Worm (Caenorhabditis elegans) whole organism, L4 larva: ENCODE data around the gene R05G6.5.

Source experiments
- D1046.2 ChIP-seq: fragments of 200-800 bp; sonication (Bioruptor generic); IDR thresholded peaks from 2 replicates; pipeline ENCODE4 v1.3.6; 2022; ENCODE audit warnings: missing genetic modification characterization, missing compliant biosample characterization
- F26F4.8 ChIP-seq: fragments of 200-800 bp; sonication (Bioruptor generic); conservative IDR thresholded peaks from 2 replicates; pipeline ENCODE4 v1.3.6; 2022; ENCODE audit warnings: missing genetic modification characterization, missing compliant biosample characterization
- F49E8.2 ChIP-seq: sonication (generic microtip); optimal IDR thresholded peaks from 2 replicates; lab custom pipeline; 2016; ENCODE audit warnings: missing compliant biosample characterization, mild to moderate bottlenecking, missing genetic modification characterization, borderline replicate concordance
- R02D3.7 ChIP-seq: fragments of 150-350 bp; sonication (generic microtip); optimal IDR thresholded peaks from 3 replicates; lab custom pipeline; 2014; ENCODE audit warnings: missing biosample characterization, missing genetic modification characterization
- T20F7.1 ChIP-seq: fragments of 200-800 bp; sonication (Bioruptor generic); optimal IDR thresholded peaks from 2 replicates; lab custom pipeline; 2018; ENCODE audit warnings: mild to moderate bottlenecking, missing genetic modification characterization, missing compliant biosample characterization
- Y105C5A.15 ChIP-seq: fragments of 200-800 bp; sonication (Bioruptor generic); IDR thresholded peaks from 2 replicates; pipeline ENCODE4 v1.3.6; 2022; ENCODE audit warnings: missing genetic modification characterization, missing compliant biosample characterization
- Y48G9A.11 ChIP-seq: fragments of 200-800 bp; sonication (Bioruptor generic); IDR thresholded peaks from 2 replicates; pipeline ENCODE4 v1.3.6; 2022; ENCODE audit warnings: missing genetic modification reagents, missing genetic modification characterization, missing compliant biosample characterization
- Y5F2A.4 ChIP-seq: fragments of 200-800 bp; sonication (Bioruptor generic); optimal IDR thresholded peaks from 2 replicates; lab custom pipeline; 2018; ENCODE audit warnings: mild to moderate bottlenecking, missing genetic modification characterization, missing compliant biosample characterization
- ZK546.5 ChIP-seq, 2 experiments: sonication (generic microtip); optimal IDR thresholded peaks; 2 replicates each; lab custom pipeline; 2017; ENCODE audit warnings: missing biosample characterization in 2 of 2, missing genetic modification characterization in 2 of 2
- aha-1 ChIP-seq: fragments of 150-350 bp; peaks from one replicate; lab custom pipeline; 2014; ENCODE audit warnings: missing biosample characterization, missing genetic modification characterization
- ama-1 ChIP-seq: fragments of 150-350 bp; optimal IDR thresholded peaks from 2 replicates; lab custom pipeline; 2014; ENCODE audit warnings: inconsistent platforms, mixed read lengths
- ceh-20 ChIP-seq: fragments of 200-800 bp; sonication (Bioruptor generic); IDR thresholded peaks from 2 replicates; pipeline ENCODE4 v1.3.6; 2022; ENCODE audit warnings: missing genetic modification reagents, missing genetic modification characterization, missing compliant biosample characterization
- ceh-44 ChIP-seq: fragments of 200-800 bp; sonication (Bioruptor generic); IDR thresholded peaks from 2 replicates; pipeline ENCODE4 v1.3.6; 2022; ENCODE audit warnings: missing genetic modification reagents, missing genetic modification characterization, missing compliant biosample characterization
- ceh-82 ChIP-seq: sonication (generic microtip); optimal IDR thresholded peaks from 2 replicates; lab custom pipeline; 2017; ENCODE audit warnings: missing biosample characterization, missing genetic modification characterization
- cey-2 ChIP-seq: sonication (generic microtip); optimal IDR thresholded peaks from 3 replicates; lab custom pipeline; 2017; ENCODE audit warnings: missing genetic modification characterization, mild to moderate bottlenecking, missing compliant biosample characterization, antibody characterized with exemption, borderline replicate concordance; ENCODE audit not compliant: insufficient read depth
- daf-19 ChIP-seq: fragments of 200-800 bp; sonication (Bioruptor generic); conservative IDR thresholded peaks from 2 replicates; pipeline ENCODE4 v1.3.6; 2022; ENCODE audit warnings: missing genetic modification characterization, missing compliant biosample characterization
- dmd-9 ChIP-seq: fragments of 200-800 bp; sonication (Bioruptor generic); IDR thresholded peaks from 2 replicates; pipeline ENCODE4 v1.3.6; 2022; ENCODE audit warnings: missing genetic modification reagents, missing genetic modification characterization, missing compliant biosample characterization
- dpl-1 ChIP-seq: fragments of 150-350 bp; optimal IDR thresholded peaks from 2 replicates; lab custom pipeline; 2014; ENCODE audit warnings: missing biosample characterization, missing genetic modification reagents, missing genetic modification characterization
- duxl-1 ChIP-seq: sonication (generic microtip); optimal IDR thresholded peaks from 2 replicates; lab custom pipeline; 2016; ENCODE audit warnings: mild to moderate bottlenecking, missing genetic modification characterization, moderate library complexity, missing compliant biosample characterization; ENCODE audit not compliant: poor library complexity
- egl-27 ChIP-seq: sonication (generic microtip); optimal IDR thresholded peaks from 3 replicates; lab custom pipeline; 2017; ENCODE audit warnings: missing biosample characterization, missing genetic modification reagents, missing genetic modification characterization
- egl-43 ChIP-seq: fragments of 200-800 bp; sonication (Bioruptor generic); IDR thresholded peaks from 2 replicates; pipeline ENCODE4 v1.3.6; 2022; ENCODE audit warnings: missing genetic modification reagents, missing genetic modification characterization, missing compliant biosample characterization
- fkh-10 ChIP-seq: fragments of 150-350 bp; optimal IDR thresholded peaks from 2 replicates; lab custom pipeline; 2014; ENCODE audit warnings: missing biosample characterization, missing genetic modification reagents, missing genetic modification characterization
- fos-1 ChIP-seq: fragments of 150-350 bp; optimal IDR thresholded peaks from 2 replicates; lab custom pipeline; 2014; ENCODE audit warnings: missing biosample characterization, missing genetic modification characterization
- hlh-11 ChIP-seq: fragments of 200-800 bp; sonication (Bioruptor generic); optimal IDR thresholded peaks from 2 replicates; lab custom pipeline; 2018; ENCODE audit warnings: mild to moderate bottlenecking, missing genetic modification characterization, missing compliant biosample characterization
- lim-7 ChIP-seq: fragments of 200-800 bp; sonication (Bioruptor generic); IDR thresholded peaks from 2 replicates; pipeline ENCODE4 v1.3.6; 2022; ENCODE audit warnings: missing genetic modification characterization, missing compliant biosample characterization
- lin-13 ChIP-seq: fragments of 150-350 bp; optimal IDR thresholded peaks from 2 replicates; lab custom pipeline; 2014; ENCODE audit warnings: missing biosample characterization, missing genetic modification reagents, missing genetic modification characterization
- lin-29 ChIP-seq: fragments of 200-800 bp; sonication (Bioruptor generic); IDR thresholded peaks from 2 replicates; pipeline ENCODE4 v1.3.6; 2022; ENCODE audit warnings: missing genetic modification reagents, missing genetic modification characterization, missing compliant biosample characterization
- lin-38 ChIP-seq: fragments of 200-800 bp; sonication (Bioruptor generic); IDR thresholded peaks from 2 replicates; pipeline ENCODE4 v1.3.6; 2022; ENCODE audit warnings: missing genetic modification reagents, missing genetic modification characterization, missing compliant biosample characterization
- lin-39 ChIP-seq: fragments of 150-350 bp; optimal IDR thresholded peaks from 2 replicates; lab custom pipeline; 2014; ENCODE audit warnings: missing biosample characterization, missing genetic modification reagents, missing genetic modification characterization
- madf-5 ChIP-seq, 2 experiments: fragments of 200-800 bp; sonication (Bioruptor generic); IDR thresholded peaks; 2 replicates each; pipeline ENCODE4 v1.3.6; 2022; ENCODE audit warnings: missing compliant biosample characterization in 2 of 2, missing genetic modification characterization in 2 of 2
- mep-1 ChIP-seq: fragments of 150-350 bp; sonication (generic microtip); optimal IDR thresholded peaks from 3 replicates; lab custom pipeline; 2014; ENCODE audit warnings: missing biosample characterization, missing genetic modification characterization
- mes-2 ChIP-seq: sonication (generic microtip); optimal IDR thresholded peaks from 2 replicates; lab custom pipeline; 2016; ENCODE audit warnings: missing genotype, mild to moderate bottlenecking, missing genetic modification characterization, missing compliant biosample characterization; ENCODE audit not compliant: poor library complexity, severe bottlenecking
- nhr-76 ChIP-seq: fragments of 150-350 bp; optimal IDR thresholded peaks from 2 replicates; lab custom pipeline; 2014; ENCODE audit warnings: missing biosample characterization, missing genetic modification characterization
- php-3 ChIP-seq: fragments of 200-800 bp; sonication (Bioruptor generic); IDR thresholded peaks from 2 replicates; pipeline ENCODE4 v1.3.6; 2022; ENCODE audit warnings: missing genetic modification reagents, missing genetic modification characterization, missing compliant biosample characterization
- set-16 ChIP-seq: fragments of 200-800 bp; sonication (Bioruptor generic); IDR thresholded peaks from 2 replicates; pipeline ENCODE4 v1.3.6; 2022; ENCODE audit warnings: missing genetic modification reagents, missing genetic modification characterization, missing compliant biosample characterization
- snpc-1.2 ChIP-seq: fragments of 200-800 bp; sonication (Bioruptor generic); IDR thresholded peaks from 2 replicates; pipeline ENCODE4 v1.3.6; 2022; ENCODE audit warnings: missing genetic modification reagents, missing genetic modification characterization, missing compliant biosample characterization
- unc-130 ChIP-seq: sonication (generic microtip); optimal IDR thresholded peaks from 2 replicates; lab custom pipeline; 2016; ENCODE audit warnings: missing genetic modification reagents, missing genetic modification characterization, missing compliant biosample characterization
- vab-7 ChIP-seq: fragments of 200-800 bp; sonication (Bioruptor generic); IDR thresholded peaks from 2 replicates; pipeline ENCODE4 v1.3.6; 2022; ENCODE audit warnings: missing genetic modification reagents, missing genetic modification characterization, missing compliant biosample characterization
- zfp-2 ChIP-seq: sonication (generic microtip); optimal IDR thresholded peaks from 2 replicates; lab custom pipeline; 2016; ENCODE audit warnings: mild to moderate bottlenecking, missing genetic modification characterization, missing compliant biosample characterization
- zip-11 ChIP-seq: fragments of 200-800 bp; sonication (Bioruptor generic); IDR thresholded peaks from 2 replicates; pipeline ENCODE4 v1.3.6; 2022; ENCODE audit warnings: missing genetic modification characterization, missing compliant biosample characterization

Gene R05G6.5

DNA sequence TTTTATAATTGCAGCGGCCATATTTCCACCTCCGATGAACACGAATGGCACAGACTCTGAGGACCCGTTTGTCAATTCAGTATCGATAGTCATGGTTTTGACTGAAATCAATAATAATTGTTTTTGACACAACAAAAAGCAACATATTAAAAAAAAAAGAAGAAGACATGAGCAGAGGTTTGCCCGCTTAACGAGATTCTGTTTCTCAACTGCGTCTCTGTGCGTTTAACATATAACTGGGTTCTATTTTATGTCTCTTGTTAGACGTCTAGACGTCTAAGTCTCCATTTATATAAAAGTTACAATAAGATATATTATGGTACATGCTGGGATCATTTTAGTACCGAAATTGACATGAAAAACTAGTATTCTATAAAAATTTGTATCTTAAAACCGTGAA lies 31.0 kb upstream of the R05G6.5 start, which contains the start of gene pycr-4:
Gene pycr-4 (minus strand): TSS at position 101 of the 400 bp plus-strand sequence.
- TF ChIP-seq aha-1 (tag; lab: Kevin White, UChicago) (no peak), php-3 (no peak), dmd-9 (no peak), dpl-1 (no peak), cey-2 (no peak), hlh-11 (tag; lab: Kevin White, UChicago) (no peak), zfp-2 (no peak), egl-27 (tag; lab: Kevin White, UChicago) (no peak)
- TF ChIP-seq, all 104 proteins: peak for 0

DNA sequence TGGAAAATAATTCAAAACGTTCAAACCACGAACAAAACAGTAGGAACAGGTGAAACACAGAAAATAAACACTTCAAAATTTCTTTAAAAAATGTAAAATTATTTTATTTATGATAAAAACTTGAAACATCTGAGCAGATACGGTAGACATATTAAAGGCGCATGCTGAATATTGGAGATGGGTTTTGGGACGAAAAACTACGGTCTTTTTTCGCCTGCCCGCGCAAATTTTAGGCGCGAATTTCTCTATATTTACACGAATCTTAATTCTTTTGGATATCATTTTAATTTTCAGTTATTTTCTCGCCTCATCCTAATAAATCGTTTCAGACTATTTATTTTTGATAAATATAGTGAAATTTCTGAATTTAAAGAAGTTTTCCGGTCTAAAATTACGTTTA lies 30.5 kb upstream of the R05G6.5 start:
- peak; percentile 62 for TF ChIP-seq Y48G9A.11 (GFP tag; lab: Robert Waterston, UW)
- TF ChIP-seq mes-2 (tag; lab: Kevin White, UChicago) = no peak
- peak; percentile 76 for TF ChIP-seq snpc-1.2 (GFP tag; lab: Robert Waterston, UW)
- TF ChIP-seq unc-130 (GFP tag; lab: Kevin White, UChicago) = peak; percentile 85
- no peak for TF ChIP-seq lin-13
- TF ChIP-seq F49E8.2 (tag; lab: Kevin White, UChicago) = peak; percentile 74
- no peak for TF ChIP-seq vab-7 (GFP tag; lab: Robert Waterston, UW)
- 0 out of 2 replicates have a peak, but pooled peaks have one; percentile 12 for TF ChIP-seq ceh-44 (GFP tag; lab: Robert Waterston, UW)
- peak; percentile 66 for TF ChIP-seq lin-38 (GFP tag; lab: Robert Waterston, UW)
- no peak for TF ChIP-seq Y5F2A.4 (GFP tag; lab: Kevin White, UChicago)
- TF ChIP-seq nhr-76 = no peak

DNA sequence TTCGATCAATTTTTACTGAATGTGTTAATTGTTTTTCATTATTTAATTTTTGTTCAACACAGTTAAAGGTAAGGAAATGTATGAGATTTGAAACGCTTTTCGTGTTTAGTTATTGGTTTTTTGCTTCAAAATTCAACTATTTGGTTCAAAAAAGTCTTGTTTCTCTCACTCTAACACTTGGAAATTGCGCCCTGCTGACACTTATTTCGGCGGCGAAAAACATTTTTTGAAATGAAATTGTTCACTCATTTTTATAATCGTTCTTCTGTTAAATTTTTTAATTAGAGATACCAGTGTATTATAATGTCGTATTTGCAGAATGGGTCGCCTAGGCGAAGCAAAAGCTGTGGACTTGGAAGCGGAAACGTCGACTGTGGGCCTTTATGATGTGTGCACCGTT lies 30.0 kb upstream of the R05G6.5 start, which contains the start of gene rod-1:
Gene rod-1 (plus strand): TSS at position 319 of the 400 bp plus-strand sequence.
- TF ChIP-seq duxl-1 (tag; lab: Kevin White, UChicago) (no peak), fkh-10 (GFP tag; lab: Kevin White, UChicago) (peak; percentile 12), ZK546.5 (tag; optimal IDR thresholded peaks at IDR 0.05; lab: Kevin White, UChicago) (no peak), dpl-1 (peak; percentile 69), aha-1 (tag; lab: Kevin White, UChicago) (peak; percentile 57)

DNA sequence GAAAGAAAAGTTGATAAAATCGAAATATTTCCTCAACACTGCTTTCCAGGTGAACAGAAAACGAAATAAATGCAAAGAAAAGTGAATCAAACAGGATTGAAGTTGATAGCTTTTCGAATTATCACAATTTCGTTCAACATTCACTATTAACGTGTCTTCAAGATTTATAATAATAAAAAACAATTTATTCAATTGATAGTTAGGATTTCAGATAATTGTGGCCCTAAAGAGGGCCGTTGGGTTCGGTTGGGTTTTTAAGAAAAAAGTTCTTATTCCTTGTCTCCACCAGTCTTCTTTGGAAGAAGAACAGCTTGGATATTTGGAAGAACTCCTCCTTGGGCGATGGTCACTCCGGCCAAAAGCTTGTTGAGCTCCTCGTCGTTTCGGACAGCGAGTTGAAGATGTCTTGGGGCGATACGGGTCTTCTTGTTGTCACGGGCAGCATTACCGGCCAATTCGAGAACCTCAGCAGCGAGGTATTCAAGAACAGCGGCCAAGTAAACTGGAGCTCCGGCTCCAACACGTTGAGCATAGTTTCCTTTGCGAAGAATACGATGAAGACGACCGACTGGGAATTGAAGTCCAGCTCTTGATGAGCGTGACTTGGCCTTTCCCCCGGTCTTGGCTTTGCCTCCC lies 22.5 kb upstream of the R05G6.5 start:
- peak; percentile 32; the same call in 1 of the 2 replicates for TF ChIP-seq Y105C5A.15 (GFP tag; lab: Robert Waterston, UW)
- peak; percentile 23; the same call in 1 of the 2 replicates for TF ChIP-seq lim-7 (GFP tag; lab: Robert Waterston, UW)
- 0 out of 2 replicates have a peak, but pooled peaks have one; percentile 8 for TF ChIP-seq D1046.2 (GFP tag; lab: Robert Waterston, UW)
- peak; percentile 64; the same call in 1 of the 2 replicates for TF ChIP-seq F26F4.8 (GFP tag; lab: Robert Waterston, UW)
- peak; percentile 14 for TF ChIP-seq F49E8.2 (tag; lab: Kevin White, UChicago)
- TF ChIP-seq egl-43 (GFP tag; lab: Robert Waterston, UW) = peak; percentile 60; the same call in 1 of the 2 replicates
- TF ChIP-seq, all 104 proteins: peak for 6; not testable (repeated sequence) for 98

DNA sequence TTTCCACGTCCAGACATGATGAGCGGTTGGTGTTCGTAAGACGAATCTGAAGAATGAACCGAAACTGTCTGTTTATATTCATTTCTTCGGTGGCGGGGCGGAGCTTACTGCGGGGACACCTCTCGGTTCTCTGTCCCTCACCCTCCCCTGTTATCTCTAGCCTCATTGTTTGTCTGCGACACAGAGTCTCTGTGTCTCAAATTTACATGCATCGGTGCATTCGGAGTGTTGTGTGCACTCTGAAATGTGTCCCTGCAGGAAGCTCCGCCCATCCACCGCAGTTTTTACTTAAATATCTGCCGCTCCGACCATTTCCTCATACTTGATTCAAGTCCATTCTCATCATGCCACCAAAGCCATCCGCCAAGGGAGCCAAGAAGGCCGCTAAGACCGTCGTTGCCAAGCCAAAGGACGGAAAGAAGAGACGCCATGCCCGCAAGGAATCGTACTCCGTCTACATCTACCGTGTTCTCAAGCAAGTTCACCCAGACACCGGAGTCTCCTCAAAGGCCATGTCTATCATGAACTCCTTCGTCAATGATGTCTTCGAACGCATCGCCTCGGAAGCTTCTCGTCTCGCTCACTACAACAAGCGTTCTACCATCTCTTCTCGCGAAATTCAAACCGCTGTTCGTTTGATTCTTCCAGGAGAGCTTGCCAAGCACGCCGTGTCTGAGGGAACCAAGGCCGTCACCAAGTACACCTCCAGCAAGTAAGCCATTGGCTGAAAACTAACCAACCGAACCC lies 21.8 kb upstream of the R05G6.5 start, which contains the start of the genes his-61 and his-62:
Gene his-61 (minus strand): TSS at position 17 of the 747 bp plus-strand sequence.
Gene his-62 (plus strand): TSS at position 345 of the 747 bp plus-strand sequence.
- TF ChIP-seq Y5F2A.4 (GFP tag; lab: Kevin White, UChicago) = no peak
- TF ChIP-seq ceh-82 = no peak
- peak; percentile 10 for TF ChIP-seq F49E8.2 (tag; lab: Kevin White, UChicago)
- TF ChIP-seq ama-1 (lab: Kevin White, UChicago) = no peak
- no peak for TF ChIP-seq fos-1 (tag; lab: Kevin White, UChicago)
- no peak for TF ChIP-seq nhr-76
- no peak for TF ChIP-seq lin-29 (GFP tag; lab: Robert Waterston, UW)
- no peak for TF ChIP-seq R02D3.7
- TF ChIP-seq T20F7.1 = peak; percentile 67
- TF ChIP-seq madf-5 (GFP tag; IDR thresholded peaks at IDR 0.05; lab: Robert Waterston, UW) = no peak
- no peak for TF ChIP-seq zip-11 (GFP tag; lab: Robert Waterston, UW)
- TF ChIP-seq zfp-2 = no peak
- no peak for TF ChIP-seq ceh-20
- TF ChIP-seq daf-19 (GFP tag; lab: Robert Waterston, UW) = no peak
- 0 out of 2 replicates have a peak, but pooled peaks have one; percentile 40 for TF ChIP-seq D1046.2 (GFP tag; lab: Robert Waterston, UW)
- peak; percentile 90 for TF ChIP-seq mep-1 (tag; lab: Kevin White, UChicago)
- TF ChIP-seq lin-39 (tag; lab: Kevin White, UChicago) = no peak
- peak; percentile 27; the same call in 1 of the 2 replicates for TF ChIP-seq set-16 (GFP tag; lab: Robert Waterston, UW)
